Worm (Caenorhabditis elegans) whole organism, young adult: Measurements from ENCODE around the gene pks-1.
A peak's percentile ranks its signal among the peaks of the same experiment; 100 is the strongest.

Experiments
- B0019.2 ChIP-seq: fragments of 200-800 bp; sonication (Bioruptor generic); conservative IDR thresholded peaks from 2 replicates; pipeline ENCODE4 v1.3.6; 2022; ENCODE audit warnings: missing genetic modification reagents, missing genetic modification characterization, missing compliant biosample characterization
- B0261.1 ChIP-seq: sonication (generic microtip); optimal IDR thresholded peaks from 2 replicates; lab custom pipeline; 2016; ENCODE audit warnings: mild to moderate bottlenecking, missing genetic modification characterization, moderate library complexity, missing compliant biosample characterization
- B0336.3 ChIP-seq: fragments of 200-800 bp; sonication (Bioruptor generic); IDR thresholded peaks from 2 replicates; pipeline ENCODE4 v1.3.6; 2022; ENCODE audit warnings: missing genetic modification characterization, missing compliant biosample characterization
- D2030.7 ChIP-seq: fragments of 200-800 bp; sonication (Bioruptor generic); IDR thresholded peaks from 2 replicates; pipeline ENCODE4 v1.3.6; 2022; ENCODE audit warnings: missing genetic modification reagents, missing genetic modification characterization, missing compliant biosample characterization
- F22D6.2 ChIP-seq: sonication (generic microtip); optimal IDR thresholded peaks from 2 replicates; lab custom pipeline; 2016; ENCODE audit warnings: mild to moderate bottlenecking, missing genetic modification characterization, missing compliant biosample characterization
- F23B12.7 ChIP-seq: sonication (generic microtip); optimal IDR thresholded peaks from 2 replicates; lab custom pipeline; 2017; ENCODE audit warnings: missing genetic modification characterization, mild to moderate bottlenecking, missing compliant biosample characterization, antibody characterized with exemption, moderate library complexity; ENCODE audit not compliant: insufficient read depth
- F33H1.4 ChIP-seq: fragments of 200-800 bp; sonication (Bioruptor generic); IDR thresholded peaks from 2 replicates; pipeline ENCODE4 v1.3.6; 2022; ENCODE audit warnings: missing genetic modification reagents, missing genetic modification characterization, missing compliant biosample characterization
- F37B4.10 ChIP-seq: fragments of 200-800 bp; sonication (Bioruptor generic); IDR thresholded peaks from 2 replicates; pipeline ENCODE4 v1.3.6; 2022; ENCODE audit warnings: missing genetic modification characterization, missing compliant biosample characterization
- K11D2.4 ChIP-seq: fragments of 200-800 bp; sonication (Bioruptor generic); IDR thresholded peaks from 2 replicates; pipeline ENCODE4 v1.3.6; 2022; ENCODE audit warnings: missing genetic modification reagents, missing genetic modification characterization, missing compliant biosample characterization
- T26A5.8 ChIP-seq: sonication (generic microtip); optimal IDR thresholded peaks from 2 replicates; lab custom pipeline; 2016; ENCODE audit warnings: missing genetic modification characterization, missing compliant biosample characterization
- Y53G8AR.9 ChIP-seq: fragments of 200-800 bp; sonication (Bioruptor generic); conservative IDR thresholded peaks from 2 replicates; pipeline ENCODE4 v1.3.6; 2022; ENCODE audit warnings: missing genetic modification reagents, missing genetic modification characterization, missing compliant biosample characterization
- Y95B8A.8 ChIP-seq: fragments of 200-800 bp; sonication (Bioruptor generic); IDR thresholded peaks from 2 replicates; pipeline ENCODE4 v1.3.6; 2022; ENCODE audit warnings: missing genetic modification reagents, missing genetic modification characterization, missing compliant biosample characterization
- ZK185.1 ChIP-seq: sonication (generic microtip); optimal IDR thresholded peaks from 2 replicates; lab custom pipeline; 2016; ENCODE audit warnings: mild to moderate bottlenecking, missing genetic modification characterization, missing compliant biosample characterization; ENCODE audit not compliant: poor library complexity, severe bottlenecking
- attf-3 ChIP-seq: fragments of 200-800 bp; sonication (Bioruptor generic); conservative IDR thresholded peaks from 2 replicates; pipeline ENCODE4 v1.3.6; 2022; ENCODE audit warnings: missing genetic modification reagents, missing genetic modification characterization, missing compliant biosample characterization
- attf-5 ChIP-seq: fragments of 200-800 bp; sonication (Bioruptor generic); optimal IDR thresholded peaks from 2 replicates; lab custom pipeline; 2018; ENCODE audit warnings: mild to moderate bottlenecking, missing genetic modification characterization, missing compliant biosample characterization
- ccch-3 ChIP-seq: fragments of 200-800 bp; sonication (Bioruptor generic); optimal IDR thresholded peaks from 2 replicates; lab custom pipeline; 2018; ENCODE audit warnings: mild to moderate bottlenecking, missing genetic modification characterization, missing compliant biosample characterization
- ceh-58 ChIP-seq: fragments of 200-800 bp; sonication (Bioruptor generic); IDR thresholded peaks from 2 replicates; pipeline ENCODE4 v1.3.6; 2022; ENCODE audit warnings: missing genetic modification characterization, missing compliant biosample characterization
- die-1 ChIP-seq: sonication (generic microtip); optimal IDR thresholded peaks from 2 replicates; lab custom pipeline; 2016; ENCODE audit warnings: missing genotype, mild to moderate bottlenecking, missing genetic modification characterization, missing compliant biosample characterization
- dox-1 ChIP-seq: fragments of 200-800 bp; sonication (Bioruptor generic); IDR thresholded peaks from 2 replicates; pipeline ENCODE4 v1.3.6; 2022; ENCODE audit warnings: missing genetic modification reagents, missing genetic modification characterization, missing compliant biosample characterization
- efl-1 ChIP-seq: fragments of 150-350 bp; optimal IDR thresholded peaks from 2 replicates; lab custom pipeline; 2014; ENCODE audit warnings: missing biosample characterization, missing genetic modification reagents, missing genetic modification characterization
- egl-18 ChIP-seq: fragments of 200-800 bp; sonication (Bioruptor generic); IDR thresholded peaks from 2 replicates; pipeline ENCODE4 v1.3.6; 2022; ENCODE audit warnings: missing genetic modification reagents, missing genetic modification characterization, missing compliant biosample characterization
- ekl-4 ChIP-seq: fragments of 200-800 bp; sonication (Bioruptor generic); IDR thresholded peaks from 2 replicates; pipeline ENCODE4 v1.3.6; 2022; ENCODE audit warnings: missing genetic modification reagents, missing genetic modification characterization, missing compliant biosample characterization
- ets-4 ChIP-seq: fragments of 200-800 bp; sonication (Bioruptor generic); optimal IDR thresholded peaks from 2 replicates; lab custom pipeline; 2018; ENCODE audit warnings: mild to moderate bottlenecking, missing genetic modification characterization, missing compliant biosample characterization
- fkh-3 ChIP-seq: sonication (generic microtip); optimal IDR thresholded peaks from 2 replicates; lab custom pipeline; 2016; ENCODE audit warnings: mild to moderate bottlenecking, missing genetic modification characterization, missing compliant biosample characterization
- hlh-26 ChIP-seq: fragments of 200-800 bp; sonication (Bioruptor generic); conservative IDR thresholded peaks from 2 replicates; pipeline ENCODE4 v1.3.6; 2022; ENCODE audit warnings: missing genetic modification reagents, missing genetic modification characterization, missing compliant biosample characterization
- hrde-1 ChIP-seq: sonication (generic microtip); optimal IDR thresholded peaks from 2 replicates; lab custom pipeline; 2016; ENCODE audit warnings: missing genetic modification characterization, mild to moderate bottlenecking, missing compliant biosample characterization, moderate library complexity, missing genotype, missing genetic modification reagents, borderline replicate concordance
- let-607 ChIP-seq, 2 experiments: fragments of 200-800 bp in 1 of 2; sonication (Bioruptor generic) in 1 of 2; sonication (generic microtip) in 1 of 2; optimal IDR thresholded peaks; 2 replicates each; lab custom pipeline; 2016 to 2018; ENCODE audit warnings: mild to moderate bottlenecking in 2 of 2, missing compliant biosample characterization in 2 of 2, missing genetic modification characterization in 2 of 2, moderate library complexity in 2 of 2, missing genotype in 1 of 2
- lin-40 ChIP-seq: sonication (generic microtip); optimal IDR thresholded peaks from 2 replicates; lab custom pipeline; 2016; ENCODE audit warnings: missing genetic modification characterization, mild to moderate bottlenecking, missing compliant biosample characterization, missing genotype, missing genetic modification reagents
- lin-54 ChIP-seq: fragments of 200-800 bp; sonication (Bioruptor generic); optimal IDR thresholded peaks from 2 replicates; lab custom pipeline; 2018; ENCODE audit warnings: mild to moderate bottlenecking, missing genetic modification characterization, missing compliant biosample characterization
- lsy-27 ChIP-seq: sonication (generic microtip); optimal IDR thresholded peaks from 2 replicates; lab custom pipeline; 2017; ENCODE audit warnings: missing genetic modification characterization, mild to moderate bottlenecking, missing compliant biosample characterization, antibody characterized with exemption, missing genotype, borderline replicate concordance; ENCODE audit not compliant: insufficient read depth
- madf-3 ChIP-seq: fragments of 200-800 bp; sonication (Bioruptor generic); IDR thresholded peaks from 2 replicates; pipeline ENCODE4 v1.3.6; 2022; ENCODE audit warnings: missing genetic modification reagents, missing genetic modification characterization, missing compliant biosample characterization
- mel-28 ChIP-seq: sonication (generic microtip); optimal IDR thresholded peaks from 2 replicates; lab custom pipeline; 2016; ENCODE audit warnings: borderline replicate concordance, mild to moderate bottlenecking, missing genetic modification characterization, missing compliant biosample characterization
- nfya-2 ChIP-seq: fragments of 200-800 bp; sonication (Bioruptor generic); IDR thresholded peaks from 2 replicates; pipeline ENCODE4 v1.3.6; 2022; ENCODE audit warnings: missing genetic modification reagents, missing genetic modification characterization, missing compliant biosample characterization
- nfyb-1 ChIP-seq: fragments of 200-800 bp; sonication (Bioruptor generic); IDR thresholded peaks from 2 replicates; pipeline ENCODE4 v1.3.6; 2022; ENCODE audit warnings: missing genetic modification reagents, missing genetic modification characterization, missing compliant biosample characterization
- nhr-179 ChIP-seq: sonication (generic microtip); optimal IDR thresholded peaks from 2 replicates; lab custom pipeline; 2016; ENCODE audit warnings: mild to moderate bottlenecking, missing genetic modification characterization, missing compliant biosample characterization
- nhr-27 ChIP-seq: fragments of 200-800 bp; sonication (Bioruptor generic); optimal IDR thresholded peaks from 2 replicates; lab custom pipeline; 2018; ENCODE audit warnings: mild to moderate bottlenecking, missing genetic modification characterization, moderate library complexity, missing compliant biosample characterization
- nhr-80 ChIP-seq: sonication (generic microtip); optimal IDR thresholded peaks from 2 replicates; lab custom pipeline; 2016; ENCODE audit warnings: missing genetic modification characterization, missing compliant biosample characterization
- rec-8 ChIP-seq, 2 experiments: sonication (generic microtip); optimal IDR thresholded peaks; 2 replicates each; lab custom pipeline; 2016; ENCODE audit warnings: mild to moderate bottlenecking in 2 of 2, missing genetic modification characterization in 2 of 2, missing genetic modification reagents in 2 of 2, missing genotype in 2 of 2, missing biosample characterization in 1 of 2, missing compliant biosample characterization in 1 of 2, moderate library complexity in 1 of 2
- repo-1 ChIP-seq: sonication (generic microtip); optimal IDR thresholded peaks from 2 replicates; lab custom pipeline; 2017; ENCODE audit warnings: mild to moderate bottlenecking, missing genetic modification characterization, missing compliant biosample characterization
- rpc-1 ChIP-seq, 2 experiments: fragments of 150-350 bp in 1 of 2; sonication (generic microtip) in 1 of 2; optimal IDR thresholded peaks; 2 replicates each; lab custom pipeline; 2014 to 2018; ENCODE audit warnings: missing biosample characterization in 1 of 2, missing genetic modification characterization in 1 of 2, missing genetic modification reagents in 1 of 2, missing genotype in 1 of 2
- snpc-1.1 ChIP-seq: sonication (generic microtip); optimal IDR thresholded peaks from 2 replicates; lab custom pipeline; 2017; ENCODE audit warnings: missing genetic modification characterization, mild to moderate bottlenecking, missing compliant biosample characterization, antibody characterized with exemption, moderate library complexity, missing genotype, missing genetic modification reagents; ENCODE audit not compliant: insufficient read depth
- tlf-1 ChIP-seq: fragments of 200-800 bp; sonication (Bioruptor generic); optimal IDR thresholded peaks from 2 replicates; lab custom pipeline; 2018; ENCODE audit warnings: mild to moderate bottlenecking, missing genetic modification characterization, missing compliant biosample characterization
- unc-62 ChIP-seq: fragments of 150-350 bp; optimal IDR thresholded peaks from 2 replicates; lab custom pipeline; 2014; ENCODE audit warnings: missing biosample characterization, missing genetic modification reagents, missing genetic modification characterization
- zfh-2 ChIP-seq: fragments of 200-800 bp; sonication (Bioruptor generic); conservative IDR thresholded peaks from 2 replicates; pipeline ENCODE4 v1.3.6; 2022; ENCODE audit warnings: missing genetic modification reagents, missing genetic modification characterization, missing compliant biosample characterization

The pks-1 gene

ce11 chrX:5387629-5388028 lies 26.0 kb upstream of the pks-1 start:
- TF ChIP-seq D2030.7 (GFP tag; lab: Robert Waterston, UW) (no peak), K11D2.4 (GFP tag; lab: Robert Waterston, UW) (no peak), ceh-58 (no peak), F22D6.2 (tag; lab: Kevin White, UChicago) (no peak), attf-5 (no peak), zfh-2 (GFP tag; lab: Robert Waterston, UW) (no peak), die-1 (tag; lab: Kevin White, UChicago) (no peak), egl-18 (GFP tag; lab: Robert Waterston, UW) (no peak), efl-1 (GFP tag; lab: Kevin White, UChicago) (no peak), madf-3 (GFP tag; lab: Robert Waterston, UW) (no peak), snpc-1.1 (tag; lab: Kevin White, UChicago) (no peak), lin-54 (GFP tag; lab: Kevin White, UChicago) (no peak), F37B4.10 (GFP tag; lab: Robert Waterston, UW) (no peak), repo-1 (tag; lab: Kevin White, UChicago) (no peak)

DNA sequence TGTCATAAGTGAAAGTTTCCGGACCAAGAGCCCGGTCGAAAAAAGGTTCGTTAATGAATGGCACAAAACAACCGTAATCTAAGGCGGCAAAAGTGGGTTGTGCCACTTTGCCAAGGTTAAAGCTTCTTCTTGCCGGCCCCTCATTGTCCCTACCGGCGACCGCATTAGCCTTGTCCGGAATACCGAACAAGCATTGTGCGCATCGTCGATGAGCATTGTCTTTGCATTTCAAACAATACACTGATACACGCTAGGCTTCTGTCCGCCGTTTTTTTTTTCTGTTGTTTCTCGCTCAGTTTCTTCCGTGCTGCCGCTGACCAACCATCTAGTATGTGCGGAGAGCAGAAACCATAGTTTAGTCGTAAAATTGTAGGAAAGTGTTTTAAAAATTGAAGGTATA lies 16.3 kb upstream of the pks-1 start, which contains the start of gene C03F11.2:
TSS of gene C03F11.2 (minus strand) at position 101 of the 400 bp plus-strand sequence.
- no peak for TF ChIP-seq lsy-27 (tag; lab: Kevin White, UChicago)
- TF ChIP-seq B0019.2 = no peak
- peak; percentile 38 for TF ChIP-seq nhr-80 (tag; lab: Kevin White, UChicago)

DNA sequence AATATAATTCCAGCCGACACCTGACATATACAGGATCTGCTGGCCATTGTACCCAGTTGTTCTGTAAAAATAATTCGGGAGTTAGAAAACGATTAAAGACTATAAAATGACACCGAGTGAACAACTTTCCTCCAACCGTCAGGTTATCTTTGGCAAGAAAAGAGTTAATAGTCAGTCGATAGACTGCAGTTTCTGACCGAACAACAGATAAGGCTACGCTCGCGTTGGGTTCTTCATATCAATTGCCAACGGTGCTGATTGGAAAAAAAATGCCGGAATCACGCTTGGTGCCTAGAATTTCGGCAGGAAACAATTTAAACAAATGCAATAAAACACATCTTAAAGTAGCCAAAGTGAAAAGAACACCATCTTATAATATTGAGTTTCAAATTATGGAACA lies 13.1 kb upstream of the pks-1 start, which contains the start of gene scav-1:
TSS of gene scav-1 (minus strand) at position 61 of the 400 bp plus-strand sequence.
- TF ChIP-seq Y95B8A.8 (GFP tag; lab: Robert Waterston, UW) = no peak
- TF ChIP-seq ZK185.1 = no peak
- peak; percentile 95 for TF ChIP-seq nhr-80 (tag; lab: Kevin White, UChicago)
- TF ChIP-seq tlf-1 = no peak
- peak; percentile 51 for TF ChIP-seq ets-4 (GFP tag; lab: Kevin White, UChicago)
- TF ChIP-seq ccch-3 (GFP tag; lab: Kevin White, UChicago) = no peak
- TF ChIP-seq rec-8 (tag; optimal IDR thresholded peaks at IDR 0.05; lab: Kevin White, UChicago) = no peak
- TF ChIP-seq hlh-26 (GFP tag; lab: Robert Waterston, UW) = no peak
- no peak for TF ChIP-seq nhr-27 (tag; lab: Kevin White, UChicago)
- TF ChIP-seq lsy-27 (tag; lab: Kevin White, UChicago) = no peak
- TF ChIP-seq let-607 (tag; optimal IDR thresholded peaks at IDR 0.05; lab: Kevin White, UChicago) = peak; percentile 57 to 85
- TF ChIP-seq F23B12.7 (tag; lab: Kevin White, UChicago) = peak; percentile 7
- TF ChIP-seq attf-3 = no peak
- no peak for TF ChIP-seq lin-40 (tag; lab: Kevin White, UChicago)
- no peak for TF ChIP-seq mel-28
- TF ChIP-seq rpc-1 (optimal IDR thresholded peaks at IDR 0.05; lab: Kevin White, UChicago) = no peak
- no peak for TF ChIP-seq rpc-1 (tag; optimal IDR thresholded peaks at IDR 0.05; lab: Kevin White, UChicago)
- TF ChIP-seq dox-1 = peak; percentile 41; the same call in 1 of the 2 replicates
- TF ChIP-seq B0261.1 (tag; lab: Kevin White, UChicago) = no peak
- no peak for TF ChIP-seq nfyb-1
- TF ChIP-seq K11D2.4 (GFP tag; lab: Robert Waterston, UW) = no peak
- no peak for TF ChIP-seq F33H1.4 (GFP tag; lab: Robert Waterston, UW)
- TF ChIP-seq fkh-3 = no peak
- TF ChIP-seq hrde-1 (tag; lab: Kevin White, UChicago) = no peak
- TF ChIP-seq F37B4.10 (GFP tag; lab: Robert Waterston, UW) = no peak
- no peak for TF ChIP-seq unc-62 (GFP tag; lab: Kevin White, UChicago)
- no peak for TF ChIP-seq B0336.3 (GFP tag; lab: Robert Waterston, UW)
- no peak for TF ChIP-seq ekl-4 (GFP tag; lab: Robert Waterston, UW)
- TF ChIP-seq nfya-2 (GFP tag; lab: Robert Waterston, UW) = no peak
- TF ChIP-seq T26A5.8 (tag; lab: Kevin White, UChicago) = no peak
- no peak for TF ChIP-seq Y53G8AR.9
- no peak for TF ChIP-seq nhr-179 (tag; lab: Kevin White, UChicago)
